1 fruit fly cellular context compared by ENCODE assay signal in genomic region chr3R:27421810-27422209, dm6.
TF ChIP-seq lines count a peak whose summit lies in the region.

No protein-coding gene starts in this region.

TF ChIP-seq in whole organism, embryonic, 481 proteins besides CTCF, POLR2A, EP300 and RAD21 (continued from another document and continues in another):
- no peak for TF ChIP-seq CG14860 (GFP tag; IDR thresholded peaks at IDR 0.05; lab: Robert Waterston, UW; ENCODE audit: partially characterized antibody)
- peak; percentile 24 for TF ChIP-seq CG17359 (tag; optimal IDR thresholded peaks at IDR 0.05; lab: Kevin White, UChicago)
- TF ChIP-seq Ets97D (GFP tag; optimal IDR thresholded peaks at IDR 0.05; lab: Kevin White, UChicago), result no peak
- TF ChIP-seq CG11696 (GFP tag; IDR thresholded peaks at IDR 0.05; lab: Robert Waterston, UW), result no peak
- TF ChIP-seq Hr78 (GFP tag; optimal IDR thresholded peaks at IDR 0.05; lab: Kevin White, UChicago), result no peak
- no peak for TF ChIP-seq CG9876 (GFP tag; optimal IDR thresholded peaks at IDR 0.05; lab: Kevin White, UChicago)
- TF ChIP-seq CG2116 (GFP tag; optimal IDR thresholded peaks at IDR 0.05; lab: Kevin White, UChicago), result no peak
- no peak for TF ChIP-seq CG5245 (GFP tag; optimal IDR thresholded peaks at IDR 0.05; lab: Kevin White, UChicago)
- TF ChIP-seq pfk (GFP tag; optimal IDR thresholded peaks at IDR 0.05; lab: Kevin White, UChicago), result no peak
- peak; percentile 18 for TF ChIP-seq lilli (GFP tag; optimal IDR thresholded peaks at IDR 0.05; lab: Kevin White, UChicago)
- TF ChIP-seq usp (GFP tag; optimal IDR thresholded peaks at IDR 0.05; lab: Kevin White, UChicago), result no peak
- TF ChIP-seq Deaf1 (tag; optimal IDR thresholded peaks at IDR 0.05; lab: Kevin White, UChicago), result no peak
- TF ChIP-seq Drgx (GFP tag; IDR thresholded peaks at IDR 0.05; lab: Robert Waterston, UW), result no peak
- TF ChIP-seq CG12942 (GFP tag; optimal IDR thresholded peaks at IDR 0.05; lab: Kevin White, UChicago), result no peak
- no peak for TF ChIP-seq jing (GFP tag; optimal IDR thresholded peaks at IDR 0.05; lab: Kevin White, UChicago)
- no peak for TF ChIP-seq Atf-2 (GFP tag; optimal IDR thresholded peaks at IDR 0.05; lab: Kevin White, UChicago)
- TF ChIP-seq ranshi (GFP tag; IDR thresholded peaks at IDR 0.05; lab: Robert Waterston, UW), result no peak
- no peak for TF ChIP-seq crol (GFP tag; IDR thresholded peaks at IDR 0.05; lab: Robert Waterston, UW)
- no peak for TF ChIP-seq fd3F (GFP tag; optimal IDR thresholded peaks at IDR 0.05; lab: Kevin White, UChicago)
- TF ChIP-seq CG3995 (GFP tag; optimal IDR thresholded peaks at IDR 0.05; lab: Kevin White, UChicago), result no peak
- no peak for TF ChIP-seq sc (optimal IDR thresholded peaks at IDR 0.05; lab: Kevin White, UChicago)
- TF ChIP-seq sc (GFP tag; optimal IDR thresholded peaks at IDR 0.05; lab: Kevin White, UChicago), result no peak
- TF ChIP-seq CG7987 (GFP tag; optimal IDR thresholded peaks at IDR 0.05; lab: Kevin White, UChicago), result no peak
- no peak for TF ChIP-seq fru (optimal IDR thresholded peaks at IDR 0.05; lab: Kevin White, UChicago)
- no peak for TF ChIP-seq klu (GFP tag; IDR thresholded peaks at IDR 0.05; lab: Robert Waterston, UW)
- no peak for TF ChIP-seq CG6272 (GFP tag; IDR thresholded peaks at IDR 0.05; lab: Robert Waterston, UW)
- TF ChIP-seq lmd (GFP tag; IDR thresholded peaks at IDR 0.05; lab: Robert Waterston, UW), result peak; percentile 45; the same call in 1 of the 2 replicates
- no peak for TF ChIP-seq zfh2 (GFP tag; optimal IDR thresholded peaks at IDR 0.05; lab: Kevin White, UChicago)
- no peak for TF ChIP-seq Hand (GFP tag; optimal IDR thresholded peaks at IDR 0.05; lab: Kevin White, UChicago)
- TF ChIP-seq grn (GFP tag; optimal IDR thresholded peaks at IDR 0.05; lab: Kevin White, UChicago), result no peak
- TF ChIP-seq CG1602 (GFP tag; optimal IDR thresholded peaks at IDR 0.05; lab: Kevin White, UChicago), result no peak
- no peak for TF ChIP-seq CG17186 (GFP tag; optimal IDR thresholded peaks at IDR 0.05; lab: Kevin White, UChicago)
- TF ChIP-seq nau (GFP tag; optimal IDR thresholded peaks at IDR 0.05; lab: Kevin White, UChicago), result no peak
- TF ChIP-seq MBD-R2 (GFP tag; IDR thresholded peaks at IDR 0.05; lab: Robert Waterston, UW), result no peak
- TF ChIP-seq CG15479 (GFP tag; optimal IDR thresholded peaks at IDR 0.05; lab: Kevin White, UChicago), result no peak
- TF ChIP-seq shn (GFP tag; optimal IDR thresholded peaks at IDR 0.05; lab: Kevin White, UChicago), result no peak
- no peak for TF ChIP-seq Dfd (GFP tag; optimal IDR thresholded peaks at IDR 0.05; lab: Kevin White, UChicago)
- TF ChIP-seq CG7839 (tag; optimal IDR thresholded peaks at IDR 0.05; lab: Kevin White, UChicago), result peak; percentile 46
- TF ChIP-seq unpg (GFP tag; optimal IDR thresholded peaks at IDR 0.05; lab: Kevin White, UChicago), result peak; percentile 28
- 0 out of 2 replicates have a peak, but pooled peaks have one; percentile 29 for TF ChIP-seq slbo (GFP tag; IDR thresholded peaks at IDR 0.05; lab: Robert Waterston, UW)
- no peak for TF ChIP-seq Camta (GFP tag; optimal IDR thresholded peaks at IDR 0.05; lab: Kevin White, UChicago)
- no peak for TF ChIP-seq rib (GFP tag; IDR thresholded peaks at IDR 0.05; lab: Robert Waterston, UW)
- TF ChIP-seq CG15073 (GFP tag; optimal IDR thresholded peaks at IDR 0.05; lab: Kevin White, UChicago), result no peak
- TF ChIP-seq HHEX (GFP tag; optimal IDR thresholded peaks at IDR 0.05; lab: Kevin White, UChicago), result no peak
- TF ChIP-seq CG14667 (GFP tag; IDR thresholded peaks at IDR 0.05; lab: Robert Waterston, UW), result no peak
- no peak for TF ChIP-seq CG16813 (GFP tag; IDR thresholded peaks at IDR 0.05; lab: Robert Waterston, UW; ENCODE audit: partially characterized antibody)
- TF ChIP-seq Xrp1 (GFP tag; IDR thresholded peaks at IDR 0.05; lab: Robert Waterston, UW), result peak; percentile 19; the same call in 1 of the 2 replicates
- TF ChIP-seq CG1024 (GFP tag; IDR thresholded peaks at IDR 0.05; lab: Robert Waterston, UW), result no peak
- TF ChIP-seq bigmax (GFP tag; optimal IDR thresholded peaks at IDR 0.05; lab: Kevin White, UChicago), result no peak
- TF ChIP-seq CG33557 (GFP tag; optimal IDR thresholded peaks at IDR 0.05; lab: Kevin White, UChicago), result no peak
- TF ChIP-seq GATAe (GFP tag; conservative IDR thresholded peaks at IDR 0.05; lab: Robert Waterston, UW), result no peak
- TF ChIP-seq phol (tag; optimal IDR thresholded peaks at IDR 0.05; lab: Kevin White, UChicago), result peak; percentile 35
- peak; percentile 32 for TF ChIP-seq Fer1 (GFP tag; optimal IDR thresholded peaks at IDR 0.05; lab: Kevin White, UChicago)
- peak; percentile 20 for TF ChIP-seq CG15269 (tag; optimal IDR thresholded peaks at IDR 0.05; lab: Kevin White, UChicago)
- TF ChIP-seq CG17385 (GFP tag; optimal IDR thresholded peaks at IDR 0.05; lab: Kevin White, UChicago), result no peak
- no peak for TF ChIP-seq peb (GFP tag; IDR thresholded peaks at IDR 0.05; lab: Robert Waterston, UW)
- no peak for TF ChIP-seq prd (optimal IDR thresholded peaks at IDR 0.05; lab: Kevin White, UChicago)
- 0 out of 3 replicates have a peak, but pooled peaks have one; percentile 32 for TF ChIP-seq prd (GFP tag; IDR thresholded peaks at IDR 0.05; lab: Robert Waterston, UW)
- TF ChIP-seq twi (tag; optimal IDR thresholded peaks at IDR 0.05; lab: Kevin White, UChicago), result no peak
- no peak for TF ChIP-seq nom (GFP tag; optimal IDR thresholded peaks at IDR 0.05; lab: Kevin White, UChicago)
- peak; percentile 28 for TF ChIP-seq ind (GFP tag; optimal IDR thresholded peaks at IDR 0.05; lab: Kevin White, UChicago)
- TF ChIP-seq Scr (GFP tag; IDR thresholded peaks at IDR 0.05; lab: Robert Waterston, UW; ENCODE audit: partially characterized antibody), result no peak
- no peak for TF ChIP-seq hkb (optimal IDR thresholded peaks at IDR 0.05; lab: Kevin White, UChicago)
- no peak for TF ChIP-seq hkb (GFP tag; IDR thresholded peaks at IDR 0.05; lab: Robert Waterston, UW)
- peak; percentile 22 for TF ChIP-seq CG4820 (GFP tag; optimal IDR thresholded peaks at IDR 0.05; lab: Kevin White, UChicago)
- TF ChIP-seq CG34224 (GFP tag; IDR thresholded peaks at IDR 0.05; lab: Robert Waterston, UW; ENCODE audit: partially characterized antibody), result no peak
- TF ChIP-seq Dll (GFP tag; IDR thresholded peaks at IDR 0.05; lab: Robert Waterston, UW; ENCODE audit: partially characterized antibody), result no peak
- no peak for TF ChIP-seq lbe (GFP tag; optimal IDR thresholded peaks at IDR 0.05; lab: Kevin White, UChicago)
- no peak for TF ChIP-seq hb (GFP tag; IDR thresholded peaks at IDR 0.05; lab: Robert Waterston, UW; ENCODE audit: partially characterized antibody)
- TF ChIP-seq Rfx (GFP tag; IDR thresholded peaks at IDR 0.05; lab: Robert Waterston, UW), result 0 out of 2 replicates have a peak, but pooled peaks have one; percentile 16
- TF ChIP-seq Mad (GFP tag; optimal IDR thresholded peaks at IDR 0.05; lab: Kevin White, UChicago), result no peak
- TF ChIP-seq ttk (GFP tag; IDR thresholded peaks at IDR 0.05; lab: Robert Waterston, UW), result 0 out of 2 replicates have a peak, but pooled peaks have one; percentile 17
- no peak for TF ChIP-seq YL-1 (GFP tag; optimal IDR thresholded peaks at IDR 0.05; lab: Kevin White, UChicago)
- TF ChIP-seq Ada2b (GFP tag; IDR thresholded peaks at IDR 0.05; lab: Robert Waterston, UW), result peak; percentile 8; the same call in 1 of the 2 replicates
- TF ChIP-seq CG10431 (GFP tag; optimal IDR thresholded peaks at IDR 0.05; lab: Kevin White, UChicago), result no peak
- TF ChIP-seq CG8290 (GFP tag; optimal IDR thresholded peaks at IDR 0.05; lab: Kevin White, UChicago), result no peak
- peak in 1 of 2 experiments; percentile 29 for TF ChIP-seq CG8290 (tag; optimal IDR thresholded peaks at IDR 0.05; lab: Kevin White, UChicago)
- TF ChIP-seq CG4282 (GFP tag; optimal IDR thresholded peaks at IDR 0.05; lab: Kevin White, UChicago), result no peak
- TF ChIP-seq ara (GFP tag; IDR thresholded peaks at IDR 0.05; lab: Robert Waterston, UW), result no peak
- TF ChIP-seq CG3163 (GFP tag; optimal IDR thresholded peaks at IDR 0.05; lab: Kevin White, UChicago), result no peak
- TF ChIP-seq CG9797 (GFP tag; optimal IDR thresholded peaks at IDR 0.05; lab: Kevin White, UChicago), result no peak
- no peak for TF ChIP-seq eyg (GFP tag; optimal IDR thresholded peaks at IDR 0.05; lab: Kevin White, UChicago)
- TF ChIP-seq C15 (GFP tag; IDR thresholded peaks at IDR 0.05; lab: Robert Waterston, UW), result no peak
- TF ChIP-seq CG6765 (GFP tag; optimal IDR thresholded peaks at IDR 0.05; lab: Kevin White, UChicago), result no peak
- TF ChIP-seq zfh1 (GFP tag; IDR thresholded peaks at IDR 0.05; lab: Robert Waterston, UW), result no peak
- no peak for TF ChIP-seq her (GFP tag; optimal IDR thresholded peaks at IDR 0.05; lab: Kevin White, UChicago)
- no peak for TF ChIP-seq HLH3B (GFP tag; IDR thresholded peaks at IDR 0.05; lab: Robert Waterston, UW)
- peak; percentile 8 for TF ChIP-seq CG18262 (tag; optimal IDR thresholded peaks at IDR 0.05; lab: Kevin White, UChicago)
- TF ChIP-seq kah (GFP tag; optimal IDR thresholded peaks at IDR 0.05; lab: Kevin White, UChicago), result no peak
- TF ChIP-seq gcm2 (GFP tag; optimal IDR thresholded peaks at IDR 0.05; lab: Kevin White, UChicago), result no peak
- TF ChIP-seq slp2 (GFP tag; optimal IDR thresholded peaks at IDR 0.05; lab: Kevin White, UChicago), result no peak
- TF ChIP-seq H15 (GFP tag; IDR thresholded peaks at IDR 0.05; lab: Robert Waterston, UW), result no peak
- no peak for TF ChIP-seq trh (GFP tag; optimal IDR thresholded peaks at IDR 0.05; lab: Kevin White, UChicago)
- TF ChIP-seq z (GFP tag; IDR thresholded peaks at IDR 0.05; lab: Robert Waterston, UW), result no peak
- TF ChIP-seq exex (tag; optimal IDR thresholded peaks at IDR 0.05; lab: Kevin White, UChicago), result no peak
- TF ChIP-seq chm (GFP tag; IDR thresholded peaks at IDR 0.05; lab: Robert Waterston, UW), result no peak
- peak; percentile 43; the same call in 1 of the 3 replicates for TF ChIP-seq row (GFP tag; IDR thresholded peaks at IDR 0.05; lab: Robert Waterston, UW)
- TF ChIP-seq bcd (GFP tag; optimal IDR thresholded peaks at IDR 0.05; lab: Kevin White, UChicago), result peak; percentile 23
- no peak for TF ChIP-seq Dek (tag; optimal IDR thresholded peaks at IDR 0.05; lab: Kevin White, UChicago)
- no peak for TF ChIP-seq CG8089 (GFP tag; optimal IDR thresholded peaks at IDR 0.05; lab: Kevin White, UChicago)
- peak; percentile 45 for TF ChIP-seq sens (GFP tag; lab: Kevin White, UChicago)
- no peak for TF ChIP-seq HLHmδ (GFP tag; optimal IDR thresholded peaks at IDR 0.05; lab: Kevin White, UChicago)
- TF ChIP-seq E2f1 (GFP tag; IDR thresholded peaks at IDR 0.05; lab: Robert Waterston, UW), result 0 out of 2 replicates have a peak, but pooled peaks have one; percentile 22
- TF ChIP-seq CG9817 (tag; optimal IDR thresholded peaks at IDR 0.05; lab: Kevin White, UChicago), result no peak
- peak; percentile 43 for TF ChIP-seq dmrt99B (tag; optimal IDR thresholded peaks at IDR 0.05; lab: Kevin White, UChicago)
- TF ChIP-seq CG2129 (GFP tag; IDR thresholded peaks at IDR 0.05; lab: Robert Waterston, UW; ENCODE audit: partially characterized antibody), result no peak
- no peak for TF ChIP-seq br (optimal IDR thresholded peaks at IDR 0.05; lab: Kevin White, UChicago)
- no peak for TF ChIP-seq tio (GFP tag; optimal IDR thresholded peaks at IDR 0.05; lab: Kevin White, UChicago)
- TF ChIP-seq CG32532 (GFP tag; IDR thresholded peaks at IDR 0.05; lab: Robert Waterston, UW), result peak; percentile 18; the same call in 1 of the 2 replicates
- TF ChIP-seq CG2712 (tag; optimal IDR thresholded peaks at IDR 0.05; lab: Kevin White, UChicago), result peak; percentile 27
- peak in 1 of 2 experiments; percentile 43 for TF ChIP-seq Hr51 (GFP tag; optimal IDR thresholded peaks at IDR 0.05; lab: Kevin White, UChicago)
- TF ChIP-seq CG9727 (GFP tag; optimal IDR thresholded peaks at IDR 0.05; lab: Kevin White, UChicago), result peak; percentile 13
- TF ChIP-seq lab (GFP tag; optimal IDR thresholded peaks at IDR 0.05; lab: Kevin White, UChicago), result peak; percentile 45
- TF ChIP-seq tap (tag; optimal IDR thresholded peaks at IDR 0.05; lab: Kevin White, UChicago), result no peak
- TF ChIP-seq ftz-f1 (GFP tag; optimal IDR thresholded peaks at IDR 0.05; lab: Kevin White, UChicago), result no peak
- no peak for TF ChIP-seq seq (GFP tag; IDR thresholded peaks at IDR 0.05; lab: Robert Waterston, UW)
- peak; percentile 11 for TF ChIP-seq D19A (tag; optimal IDR thresholded peaks at IDR 0.05; lab: Kevin White, UChicago)
- no peak for TF ChIP-seq dm (GFP tag; optimal IDR thresholded peaks at IDR 0.05; lab: Kevin White, UChicago)
- no peak for TF ChIP-seq toy (GFP tag; IDR thresholded peaks at IDR 0.05; lab: Robert Waterston, UW)
- peak in 1 of 2 experiments; percentile 33 for TF ChIP-seq bsh (GFP tag; optimal IDR thresholded peaks at IDR 0.05; lab: Kevin White, UChicago)
- TF ChIP-seq nerfin-2 (GFP tag; IDR thresholded peaks at IDR 0.05; lab: Robert Waterston, UW; ENCODE audit: partially characterized antibody), result no peak
- TF ChIP-seq CG7372 (GFP tag; IDR thresholded peaks at IDR 0.05; lab: Robert Waterston, UW), result no peak
- TF ChIP-seq fd64A (GFP tag; optimal IDR thresholded peaks at IDR 0.05; lab: Kevin White, UChicago), result no peak
- no peak for TF ChIP-seq h (optimal IDR thresholded peaks at IDR 0.05; lab: Kevin White, UChicago)
- no peak for TF ChIP-seq Hr39 (optimal IDR thresholded peaks at IDR 0.05; lab: Kevin White, UChicago)
- no peak for TF ChIP-seq Opbp (GFP tag; IDR thresholded peaks at IDR 0.05; lab: Robert Waterston, UW; ENCODE audit: partially characterized antibody)
- no peak for TF ChIP-seq CG9215 (GFP tag; IDR thresholded peaks at IDR 0.05; lab: Robert Waterston, UW)
- TF ChIP-seq ab (GFP tag; optimal IDR thresholded peaks at IDR 0.05; lab: Kevin White, UChicago), result no peak
- no peak for TF ChIP-seq luna (GFP tag; optimal IDR thresholded peaks at IDR 0.05; lab: Kevin White, UChicago)
- TF ChIP-seq CoRest (tag; optimal IDR thresholded peaks at IDR 0.05; lab: Kevin White, UChicago), result peak; percentile 23
- peak; percentile 42 for TF ChIP-seq grau (tag; optimal IDR thresholded peaks at IDR 0.05; lab: Kevin White, UChicago)
- TF ChIP-seq esg (GFP tag; conservative IDR thresholded peaks at IDR 0.05; lab: Robert Waterston, UW), result peak; percentile 7; the same call in 1 of the 2 replicates
- no peak for TF ChIP-seq CG16815 (GFP tag; optimal IDR thresholded peaks at IDR 0.05; lab: Kevin White, UChicago)
- no peak for TF ChIP-seq Vsx1 (GFP tag; optimal IDR thresholded peaks at IDR 0.05; lab: Kevin White, UChicago)
- peak; percentile 41 for TF ChIP-seq CG2120 (GFP tag; optimal IDR thresholded peaks at IDR 0.05; lab: Kevin White, UChicago)
- TF ChIP-seq Trl (optimal IDR thresholded peaks at IDR 0.05; lab: Kevin White, UChicago), result no peak
- no peak for TF ChIP-seq Trl (GFP tag; optimal IDR thresholded peaks at IDR 0.05; lab: Kevin White, UChicago)
